Fruit fly (Drosophila melanogaster): ENCODE measurements around the gene Oseg5.

The Oseg5 gene

dm6 chr2L:20878052-20878451, 42.4 kb upstream of the Oseg5 start:
- TF ChIP-seq Med (GFP tag) (peak; percentile 18), Pdp1 (GFP tag; optimal IDR thresholded peaks at IDR 0.05) (peak in 1 of 2 experiments; percentile 49), vvl (GFP tag; IDR thresholded peaks at IDR 0.05) (0 out of 2 replicates have a peak, but pooled peaks have one; percentile 19), nom (GFP tag; optimal IDR thresholded peaks at IDR 0.05) (peak; percentile 60), ind (GFP tag; optimal IDR thresholded peaks at IDR 0.05) (no peak)

dm6 chr2L:20874514-20874913, 38.9 kb upstream of the Oseg5 start:
- TF ChIP-seq CG7839 (tag; optimal IDR thresholded peaks at IDR 0.05) (no peak), CG6654 (GFP tag; optimal IDR thresholded peaks at IDR 0.05) (peak; percentile 99), HLHmδ (GFP tag; optimal IDR thresholded peaks at IDR 0.05) (no peak), klu (GFP tag; IDR thresholded peaks at IDR 0.05) (no peak), CG8290 (GFP tag; optimal IDR thresholded peaks at IDR 0.05) (no peak), CG8290 (tag; optimal IDR thresholded peaks at IDR 0.05) (peak in 1 of 2 experiments; percentile 22), trem (tag; optimal IDR thresholded peaks at IDR 0.05) (no peak), CG6854 (GFP tag; optimal IDR thresholded peaks at IDR 0.05) (peak; percentile 23), CG17361 (GFP tag; IDR thresholded peaks at IDR 0.05) (no peak), CG12236 (GFP tag; optimal IDR thresholded peaks at IDR 0.05) (no peak), cas (GFP tag; IDR thresholded peaks at IDR 0.05) (no peak), Bgb (GFP tag; IDR thresholded peaks at IDR 0.05; ENCODE audit: partially characterized antibody) (peak; percentile 39; the same call in 1 of the 2 replicates), CG15073 (GFP tag; optimal IDR thresholded peaks at IDR 0.05) (no peak), Sry-δ (GFP tag; optimal IDR thresholded peaks at IDR 0.05) (no peak), CG3726 (GFP tag; IDR thresholded peaks at IDR 0.05) (no peak), Blimp-1 (GFP tag; optimal IDR thresholded peaks at IDR 0.05) (no peak), wor (GFP tag; IDR thresholded peaks at IDR 0.05) (no peak), nmo (GFP tag; optimal IDR thresholded peaks at IDR 0.05) (no peak), ato (GFP tag; IDR thresholded peaks at IDR 0.05; ENCODE audit: partially characterized antibody) (peak; percentile 22; the same call in 1 of the 2 replicates), fd64A (GFP tag; optimal IDR thresholded peaks at IDR 0.05) (no peak), CG12219 (GFP tag; optimal IDR thresholded peaks at IDR 0.05) (no peak), Opbp (GFP tag; IDR thresholded peaks at IDR 0.05; ENCODE audit: partially characterized antibody) (0 out of 3 replicates have a peak, but pooled peaks have one; percentile 46), lbe (GFP tag; optimal IDR thresholded peaks at IDR 0.05) (no peak), tap (tag; optimal IDR thresholded peaks at IDR 0.05) (no peak), CG7963 (GFP tag; IDR thresholded peaks at IDR 0.05; ENCODE audit: partially characterized antibody) (peak; percentile 26; the same call in 1 of the 3 replicates), nerfin-2 (GFP tag; IDR thresholded peaks at IDR 0.05; ENCODE audit: partially characterized antibody) (peak; percentile 59), CG14014 (GFP tag; IDR thresholded peaks at IDR 0.05) (0 out of 2 replicates have a peak, but pooled peaks have one; percentile 11), pzg (GFP tag; optimal IDR thresholded peaks at IDR 0.05) (no peak), HLH4C (GFP tag; IDR thresholded peaks at IDR 0.05; ENCODE audit: partially characterized antibody) (peak; percentile 47; the same call in 1 of the 3 replicates), CG6813 (GFP tag; optimal IDR thresholded peaks at IDR 0.05) (no peak), ems (GFP tag; optimal IDR thresholded peaks at IDR 0.05) (no peak), tup (GFP tag; optimal IDR thresholded peaks at IDR 0.05) (no peak), CG31365 (tag; optimal IDR thresholded peaks at IDR 0.05) (no peak), CG13624 (GFP tag; optimal IDR thresholded peaks at IDR 0.05) (no peak), hth (optimal IDR thresholded peaks at IDR 0.05) (no peak), Camta (GFP tag; optimal IDR thresholded peaks at IDR 0.05) (no peak), ERR (GFP tag; optimal IDR thresholded peaks at IDR 0.05) (no peak), CG32532 (GFP tag; IDR thresholded peaks at IDR 0.05) (no peak; the same call in 1 of the 2 replicates), sc (optimal IDR thresholded peaks at IDR 0.05) (no peak), sc (GFP tag; optimal IDR thresholded peaks at IDR 0.05) (no peak), zfh1 (GFP tag; IDR thresholded peaks at IDR 0.05) (0 out of 3 replicates have a peak, but pooled peaks have one; percentile 30), lmd (GFP tag; IDR thresholded peaks at IDR 0.05) (no peak), Adf1 (GFP tag; IDR thresholded peaks at IDR 0.05) (peak; percentile 42; the same call in 1 of the 2 replicates), cato (GFP tag; optimal IDR thresholded peaks at IDR 0.05; ENCODE audit: borderline replicate concordance) (no peak)

All from whole organism, embryonic.